Fruit fly (Drosophila melanogaster): Measurements from ENCODE around the gene CG14115.

CG14115 gene

DNA sequence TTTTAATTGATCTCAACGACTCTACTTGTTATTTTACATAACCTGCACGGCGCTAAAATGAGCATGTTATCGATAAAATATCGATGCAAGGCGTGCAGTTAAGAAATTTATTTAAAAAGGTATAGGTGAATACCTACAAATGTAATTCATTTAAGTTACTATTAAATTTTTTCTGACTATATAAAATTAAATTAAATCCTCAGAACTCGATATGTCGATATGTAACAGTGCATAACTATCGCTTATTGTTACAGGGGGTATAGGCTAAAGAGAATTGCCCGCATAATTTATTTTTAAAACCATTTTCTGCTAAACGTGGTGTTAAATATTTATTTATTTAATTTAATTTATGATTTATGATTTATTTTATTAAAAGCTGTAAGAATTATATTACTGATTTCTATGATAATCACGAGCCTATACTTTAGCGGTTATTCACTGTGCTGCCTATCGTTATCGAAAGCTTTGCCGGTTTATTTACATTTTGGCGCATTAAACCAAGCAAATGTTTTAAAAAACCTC lies 43.4 kb downstream of the CG14115 start, which contains the start of the genes mRpL20 and Icmt (continued):
- peak; percentile 86 for TF ChIP-seq ap (GFP tag; IDR thresholded peaks at IDR 0.05)
- TF ChIP-seq lola (GFP tag; optimal IDR thresholded peaks at IDR 0.05) = peak in 1 of 3 experiments; percentile 85
- TF ChIP-seq CG10267 (tag; optimal IDR thresholded peaks at IDR 0.05) = peak; percentile 77
- TF ChIP-seq MESR4 (GFP tag; optimal IDR thresholded peaks at IDR 0.05) = no peak
- TF ChIP-seq az2 (GFP tag; optimal IDR thresholded peaks at IDR 0.05) = peak; percentile 93
- no peak for TF ChIP-seq Tbp (GFP tag; optimal IDR thresholded peaks at IDR 0.05)
- TF ChIP-seq scrt (GFP tag; optimal IDR thresholded peaks at IDR 0.05) = peak; percentile 51
- peak in 1 of 3 experiments; percentile 82 for TF ChIP-seq Stat92E (GFP tag; optimal IDR thresholded peaks at IDR 0.05)
- no peak for TF ChIP-seq CG12236 (GFP tag; optimal IDR thresholded peaks at IDR 0.05)
- TF ChIP-seq CG14667 (GFP tag; IDR thresholded peaks at IDR 0.05) = peak; percentile 98
- no peak for TF ChIP-seq Camta (GFP tag; optimal IDR thresholded peaks at IDR 0.05)
- TF ChIP-seq pros (GFP tag; optimal IDR thresholded peaks at IDR 0.05) = no peak
- TF ChIP-seq CG10147 (GFP tag; optimal IDR thresholded peaks at IDR 0.05) = peak; percentile 77
- TF ChIP-seq Sox102F (GFP tag; optimal IDR thresholded peaks at IDR 0.05) = peak; percentile 97
- TF ChIP-seq zfh1 (GFP tag; IDR thresholded peaks at IDR 0.05) = peak; percentile 97
- peak; percentile 80 for TF ChIP-seq bowl (GFP tag; IDR thresholded peaks at IDR 0.05)
- no peak for TF ChIP-seq gfzf (GFP tag; optimal IDR thresholded peaks at IDR 0.05)
- TF ChIP-seq Abd-B (GFP tag; optimal IDR thresholded peaks at IDR 0.05) = peak; percentile 93
- TF ChIP-seq insv (GFP tag; optimal IDR thresholded peaks at IDR 0.05) = peak in 1 of 2 experiments; percentile 45
- peak; percentile 97 for TF ChIP-seq HLH3B (GFP tag; IDR thresholded peaks at IDR 0.05)
- TF ChIP-seq ham (GFP tag; IDR thresholded peaks at IDR 0.05) = peak; percentile 90
- peak; percentile 71 for TF ChIP-seq CG7271 (tag; optimal IDR thresholded peaks at IDR 0.05)
- TF ChIP-seq Dfd (GFP tag; optimal IDR thresholded peaks at IDR 0.05) = no peak
- TF ChIP-seq dati (GFP tag; IDR thresholded peaks at IDR 0.05) = peak; percentile 89
- TF ChIP-seq crc (GFP tag; optimal IDR thresholded peaks at IDR 0.05) = no peak
- TF ChIP-seq hkb (optimal IDR thresholded peaks at IDR 0.05) = no peak
- TF ChIP-seq hkb (GFP tag; IDR thresholded peaks at IDR 0.05) = peak; percentile 96
- TF ChIP-seq Xbp1 (GFP tag; optimal IDR thresholded peaks at IDR 0.05) = peak; percentile 93
- peak; percentile 54 for TF ChIP-seq CG6854 (GFP tag; optimal IDR thresholded peaks at IDR 0.05)
- peak; percentile 97 for TF ChIP-seq CG11695 (GFP tag; IDR thresholded peaks at IDR 0.05)
- TF ChIP-seq twi (tag; optimal IDR thresholded peaks at IDR 0.05) = peak; percentile 85
- TF ChIP-seq Bgb (GFP tag; IDR thresholded peaks at IDR 0.05; ENCODE audit: partially characterized antibody) = peak; percentile 77
- TF ChIP-seq amos (GFP tag; IDR thresholded peaks at IDR 0.05; ENCODE audit: partially characterized antibody) = peak; percentile 72
- TF ChIP-seq Deaf1 (tag; optimal IDR thresholded peaks at IDR 0.05) = peak; percentile 73
- TF ChIP-seq lab (GFP tag; optimal IDR thresholded peaks at IDR 0.05) = peak; percentile 91
- TF ChIP-seq en (GFP tag; optimal IDR thresholded peaks at IDR 0.05) = no peak
- peak; percentile 75 for TF ChIP-seq CG11723 (GFP tag; optimal IDR thresholded peaks at IDR 0.05)
- peak; percentile 84 for TF ChIP-seq CG3281 (GFP tag; optimal IDR thresholded peaks at IDR 0.05)
- peak; percentile 83 for TF ChIP-seq danr (GFP tag; IDR thresholded peaks at IDR 0.05)
- peak; percentile 81 for TF ChIP-seq Dll (GFP tag; IDR thresholded peaks at IDR 0.05; ENCODE audit: partially characterized antibody)
- TF ChIP-seq ci (GFP tag; IDR thresholded peaks at IDR 0.05) = peak; percentile 94
- no peak for TF ChIP-seq CG11398 (GFP tag; optimal IDR thresholded peaks at IDR 0.05)
- peak; percentile 89 for TF ChIP-seq Gsc (GFP tag; IDR thresholded peaks at IDR 0.05)
- TF ChIP-seq chm (GFP tag; IDR thresholded peaks at IDR 0.05) = peak; percentile 88
- peak; percentile 40 for TF ChIP-seq CG5245 (GFP tag; optimal IDR thresholded peaks at IDR 0.05)
- TF ChIP-seq CG12391 (tag; optimal IDR thresholded peaks at IDR 0.05) = peak; percentile 95
- TF ChIP-seq CG2129 (GFP tag; IDR thresholded peaks at IDR 0.05; ENCODE audit: partially characterized antibody) = peak; percentile 28; the same call in 1 of the 2 replicates
- no peak for TF ChIP-seq CG7745 (tag; optimal IDR thresholded peaks at IDR 0.05)
- peak; percentile 75 for TF ChIP-seq chn (GFP tag; optimal IDR thresholded peaks at IDR 0.05)
- peak; percentile 77 for TF ChIP-seq D19A (tag; optimal IDR thresholded peaks at IDR 0.05)
